Worm (Caenorhabditis elegans) whole organism, midembryonic: ENCODE data around the gene hpo-38.
"Not testable (repeated sequence)": the region's sequence is repeated elsewhere in the genome, so short reads cannot be mapped to it uniquely, and the experiment has no call there.

ENCODE experiments used
- cog-1 ChIP-seq: sonication (generic microtip); optimal IDR thresholded peaks from 2 replicates; lab custom pipeline; 2016; ENCODE audit warnings: missing genetic modification characterization, missing compliant biosample characterization
- flt-1 ChIP-seq: fragments of 200-800 bp; sonication (Bioruptor generic); IDR thresholded peaks from 2 replicates; pipeline ENCODE4 v1.3.6; 2022; ENCODE audit warnings: missing genetic modification characterization, missing compliant biosample characterization
- ref-1 ChIP-seq: fragments of 200-800 bp; sonication (Bioruptor generic); conservative IDR thresholded peaks from 2 replicates; pipeline ENCODE4 v1.3.6; 2022; ENCODE audit warnings: missing genetic modification reagents, missing genetic modification characterization, missing compliant biosample characterization
- tab-1 ChIP-seq: fragments of 200-800 bp; sonication (Bioruptor generic); IDR thresholded peaks from 2 replicates; pipeline ENCODE4 v1.3.6; 2022; ENCODE audit warnings: missing genetic modification characterization, missing compliant biosample characterization
- ztf-29 ChIP-seq: fragments of 200-800 bp; sonication (Bioruptor generic); IDR thresholded peaks from 2 replicates; pipeline ENCODE4 v1.3.6; 2022; ENCODE audit warnings: missing genetic modification reagents, missing genetic modification characterization, missing compliant biosample characterization

DNA sequence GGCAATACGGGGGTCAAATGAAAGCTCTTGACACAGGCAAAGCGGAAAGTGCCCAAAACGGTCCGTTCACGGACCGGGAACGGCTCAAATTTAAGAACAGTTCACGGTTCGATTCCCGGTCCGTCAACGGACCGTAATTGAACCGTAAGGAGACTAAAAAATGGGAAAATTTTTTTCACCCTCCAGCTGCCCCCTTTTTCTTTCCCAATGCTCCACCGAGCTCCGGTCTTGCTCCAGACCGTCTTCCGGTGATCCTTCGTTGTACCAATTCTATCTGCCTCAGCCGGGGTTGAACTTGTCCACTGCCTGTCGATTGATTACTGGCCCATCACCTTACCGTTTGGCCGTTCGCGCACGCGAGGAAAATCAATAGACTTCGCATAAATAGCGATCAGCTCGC lies 2.7 kb downstream of the hpo-38 start:
- TF ChIP-seq ref-1 (GFP tag; lab: Robert Waterston, UW); ztf-29; cog-1: not testable (repeated sequence)
- TF ChIP-seq flt-1 (GFP tag; lab: Robert Waterston, UW), result peak; percentile 27; the same call in 1 of the 2 replicates
- 0 out of 2 replicates have a peak, but pooled peaks have one; percentile 15 for TF ChIP-seq tab-1 (GFP tag; lab: Robert Waterston, UW)
